Fruit fly (Drosophila melanogaster) whole organism, prepupa: ENCODE data around the gene CG46396.

Experiments used
- CG10669 ChIP-seq: fragments of 200-800 bp; sonication (Bioruptor generic); optimal IDR thresholded peaks from 3 replicates; lab custom pipeline; 2018; ENCODE audit warnings: missing biosample characterization, mild to moderate bottlenecking, missing genetic modification characterization, moderate library complexity
- CG11762 ChIP-seq: fragments of 200-800 bp; sonication (Bioruptor generic); optimal IDR thresholded peaks from 3 replicates; lab custom pipeline; 2016; ENCODE audit warnings: missing biosample characterization, missing genetic modification characterization; ENCODE audit not compliant: insufficient read depth
- CG11902 ChIP-seq: fragments of 200-800 bp; sonication (Bioruptor generic); optimal IDR thresholded peaks from 3 replicates; lab custom pipeline; 2016; ENCODE audit warnings: missing biosample characterization, missing genetic modification characterization
- CG15336 ChIP-seq: fragments of 200-800 bp; sonication (Bioruptor generic); IDR thresholded peaks from 2 replicates; pipeline ENCODE4 v1.3.6; 2022; ENCODE audit warnings: missing biosample characterization, missing genetic modification characterization
- CG16779 ChIP-seq: fragments of 200-800 bp; sonication (Bioruptor generic); optimal IDR thresholded peaks from 3 replicates; lab custom pipeline; 2017; ENCODE audit warnings: missing biosample characterization, mild to moderate bottlenecking, missing genetic modification characterization
- CG3032 ChIP-seq: fragments of 200-800 bp; optimal IDR thresholded peaks from 2 replicates; lab custom pipeline; 2019; ENCODE audit warnings: missing biosample characterization, mild to moderate bottlenecking, missing genetic modification characterization, moderate library complexity
- CG32006 ChIP-seq: fragments of 200-800 bp; sonication (Bioruptor generic); optimal IDR thresholded peaks from 3 replicates; lab custom pipeline; 2017; ENCODE audit warnings: missing biosample characterization, mild to moderate bottlenecking, missing genetic modification characterization
- CG4318 ChIP-seq: fragments of 200-800 bp; sonication (Bioruptor generic); optimal IDR thresholded peaks from 3 replicates; lab custom pipeline; 2017; ENCODE audit warnings: missing biosample characterization, mild to moderate bottlenecking, missing genetic modification characterization
- CG6276 ChIP-seq: fragments of 200-800 bp; sonication (Bioruptor generic); optimal IDR thresholded peaks from 2 replicates; lab custom pipeline; 2017; ENCODE audit warnings: missing biosample characterization, mild to moderate bottlenecking, missing genetic modification characterization
- CG8632 ChIP-seq: fragments of 200-800 bp; sonication (Bioruptor generic); optimal IDR thresholded peaks from 3 replicates; lab custom pipeline; 2016; ENCODE audit warnings: missing biosample characterization, missing genetic modification characterization
- Eip78C ChIP-seq: fragments of 200-800 bp; sonication (Bioruptor generic); peaks from one replicate; lab custom pipeline; 2016; ENCODE audit warnings: missing biosample characterization, missing genetic modification characterization
- Eip93F ChIP-seq: fragments of 200-800 bp; sonication (Bioruptor generic); optimal IDR thresholded peaks from 2 replicates; lab custom pipeline; 2016; ENCODE audit warnings: missing biosample characterization, mild to moderate bottlenecking, missing genetic modification characterization
- Gug ChIP-seq: fragments of 200-800 bp; sonication (Bioruptor generic); IDR thresholded peaks from 2 replicates; pipeline ENCODE4 v1.3.6; 2022; ENCODE audit warnings: missing biosample characterization, missing genetic modification characterization
- Hr39 ChIP-seq: fragments of 200-800 bp; sonication (Bioruptor generic); optimal IDR thresholded peaks from 2 replicates; lab custom pipeline; 2016; ENCODE audit warnings: missing biosample characterization, missing genetic modification characterization
- Hr4 ChIP-seq: fragments of 200-800 bp; sonication (Bioruptor generic); optimal IDR thresholded peaks from 3 replicates; lab custom pipeline; 2016; ENCODE audit warnings: missing biosample characterization, missing genetic modification characterization
- Lpt ChIP-seq: fragments of 200-800 bp; sonication (Bioruptor generic); optimal IDR thresholded peaks from 3 replicates; lab custom pipeline; 2016; ENCODE audit warnings: missing biosample characterization, missing genetic modification characterization
- Met ChIP-seq: fragments of 200-800 bp; sonication (Bioruptor generic); optimal IDR thresholded peaks from 3 replicates; lab custom pipeline; 2016; ENCODE audit warnings: missing biosample characterization, missing genetic modification characterization
- Sox102F ChIP-seq: fragments of 200-800 bp; sonication (Bioruptor generic); optimal IDR thresholded peaks from 2 replicates; lab custom pipeline; 2016; ENCODE audit warnings: missing biosample characterization, mild to moderate bottlenecking, missing genetic modification characterization
- Sox14 ChIP-seq: fragments of 200-800 bp; sonication (Bioruptor generic); optimal IDR thresholded peaks from 3 replicates; lab custom pipeline; 2016; ENCODE audit warnings: missing biosample characterization, missing genetic modification characterization
- dac ChIP-seq: fragments of 200-800 bp; sonication (Bioruptor generic); optimal IDR thresholded peaks from 2 replicates; lab custom pipeline; 2017; ENCODE audit warnings: missing biosample characterization, mild to moderate bottlenecking, missing genetic modification characterization
- eg ChIP-seq: fragments of 200-800 bp; sonication (Bioruptor generic); IDR thresholded peaks from 3 replicates; pipeline ENCODE4 v1.3.6; 2022; ENCODE audit warnings: missing biosample characterization, missing genetic modification characterization
- esn ChIP-seq: fragments of 200-800 bp; sonication (Bioruptor generic); optimal IDR thresholded peaks from 2 replicates; lab custom pipeline; 2016; ENCODE audit warnings: missing biosample characterization, mild to moderate bottlenecking, missing genetic modification characterization, moderate library complexity
- fd85E ChIP-seq: fragments of 200-800 bp; sonication (Bioruptor generic); optimal IDR thresholded peaks from 3 replicates; lab custom pipeline; 2016; ENCODE audit warnings: missing biosample characterization, missing genetic modification characterization
- pdm3 ChIP-seq: fragments of 200-800 bp; sonication (Bioruptor generic); optimal IDR thresholded peaks from 3 replicates; lab custom pipeline; 2016; ENCODE audit warnings: missing biosample characterization, missing genetic modification characterization
- salr ChIP-seq, 2 experiments: fragments of 200-800 bp; sonication (Bioruptor generic); optimal IDR thresholded peaks; 3 replicates each; lab custom pipeline; 2016 to 2018; ENCODE audit warnings: missing biosample characterization in 2 of 2, missing genetic modification characterization in 2 of 2, mild to moderate bottlenecking in 1 of 2
- svp ChIP-seq: fragments of 200-800 bp; sonication (Bioruptor generic); peaks from one replicate; lab custom pipeline; 2016; ENCODE audit warnings: missing biosample characterization, missing genetic modification characterization

Gene CG46396

dm6 chr3R:6265890-6266289, 37.9 kb upstream of the CG46396 start, which contains the start of gene Osi10b:
Gene Osi10b (plus strand): TSS chr3R:6266190.
- TF ChIP-seq dac (GFP tag; lab: Kevin White, UChicago) (no peak), esn (GFP tag; lab: Kevin White, UChicago) (no peak), eg (GFP tag; lab: Robert Waterston, UW) (no peak), Lpt (GFP tag; lab: Kevin White, UChicago) (no peak), fd85E (GFP tag; lab: Kevin White, UChicago) (no peak), CG10669 (GFP tag; lab: Kevin White, UChicago) (no peak), Hr4 (GFP tag; lab: Kevin White, UChicago) (no peak), Sox102F (GFP tag; lab: Kevin White, UChicago) (no peak), CG11762 (GFP tag; lab: Kevin White, UChicago) (no peak), Gug (GFP tag; lab: Robert Waterston, UW) (no peak), CG16779 (tag; lab: Kevin White, UChicago) (no peak), salr (GFP tag; optimal IDR thresholded peaks at IDR 0.05; lab: Kevin White, UChicago) (no peak)

- TF ChIP-seq Hr39, result no peak
- peak; percentile 10 for TF ChIP-seq Eip78C (GFP tag; lab: Kevin White, UChicago)
Measured at dm6 chr3R:6268657-6269056, 35.2 kb upstream of the CG46396 start, which contains the start of gene Osi11. Gene Osi11 (minus strand): TSS chr3R:6268757.

- TF ChIP-seq svp (GFP tag; lab: Kevin White, UChicago) (no peak), CG15336 (GFP tag; lab: Robert Waterston, UW) (no peak), CG6276 (peak; percentile 60), eg (GFP tag; lab: Robert Waterston, UW) (0 out of 3 replicates have a peak, but pooled peaks have one; percentile 33)
- TF ChIP-seq, all 60 proteins: peak for 2
Measured at dm6 chr3R:6269986-6270385, 33.9 kb upstream of the CG46396 start.

- TF ChIP-seq Sox14 (GFP tag; lab: Kevin White, UChicago) (no peak), CG32006 (peak; percentile 19)
Measured at dm6 chr3R:6278231-6278630, 25.6 kb upstream of the CG46396 start, which contains the start of gene Osi12. Gene Osi12 (plus strand): TSS chr3R:6278531.

dm6 chr3R:6285100-6285499, 18.7 kb upstream of the CG46396 start, which contains the start of gene CG15597:
Gene CG15597 (minus strand): TSS chr3R:6285200.
- TF ChIP-seq Eip93F (GFP tag; lab: Kevin White, UChicago) (no peak), CG3032 (tag; lab: Kevin White, UChicago) (no peak), esn (GFP tag; lab: Kevin White, UChicago) (no peak), CG8632 (no peak)
- TF ChIP-seq, all 60 proteins: peak for 0

- no peak for TF ChIP-seq CG4318 (GFP tag; lab: Kevin White, UChicago)
- peak; percentile 15 for TF ChIP-seq svp (GFP tag; lab: Kevin White, UChicago)
- TF ChIP-seq, all 60 proteins: peak for 1
Measured at dm6 chr3R:6287433-6287832, 16.4 kb upstream of the CG46396 start, which contains the start of gene CG15594. Gene CG15594 (plus strand): TSS chr3R:6287733.

- TF ChIP-seq Met (no peak), Eip78C (GFP tag; lab: Kevin White, UChicago) (no peak), CG11902 (no peak)
Measured at dm6 chr3R:6290289-6290688, 13.5 kb upstream of the CG46396 start.

- no peak for TF ChIP-seq pdm3 (GFP tag; lab: Kevin White, UChicago)
- TF ChIP-seq CG32006, result peak; percentile 3
Measured at dm6 chr3R:6291437-6291836, 12.4 kb upstream of the CG46396 start, which contains the start of gene Osi13. Gene Osi13 (plus strand): TSS chr3R:6291737.
